Fruit fly (Drosophila melanogaster) whole organism, embryonic: ENCODE data around the gene stv.

ENCODE experiments used
- Bdp1 ChIP-seq: fragments of 200-800 bp; sonication (Bioruptor generic); optimal IDR thresholded peaks from 3 replicates; lab custom pipeline; 2016; ENCODE audit warnings: missing biosample characterization, missing genetic modification characterization
- C15 ChIP-seq: fragments of 200-800 bp; sonication (Bioruptor generic); IDR thresholded peaks from 3 replicates; pipeline ENCODE4 v1.3.6; 2022; ENCODE audit warnings: missing biosample characterization, missing genetic modification characterization
- CG10267 ChIP-seq: fragments of 200-800 bp; sonication (Bioruptor generic); optimal IDR thresholded peaks from 2 replicates; lab custom pipeline; 2018; ENCODE audit warnings: missing biosample characterization, mild to moderate bottlenecking, missing genetic modification characterization, moderate library complexity
- CG10959 ChIP-seq: fragments of 200-800 bp; sonication (Bioruptor generic); IDR thresholded peaks from 2 replicates; pipeline ENCODE4 v1.3.6; 2022; ENCODE audit warnings: missing biosample characterization, missing genetic modification characterization
- CG11456 ChIP-seq: fragments of 200-800 bp; sonication (Bioruptor generic); IDR thresholded peaks from 3 replicates; pipeline ENCODE4 v1.3.6; 2022; ENCODE audit warnings: missing biosample characterization, missing genetic modification characterization
- CG11504 ChIP-seq: fragments of 200-800 bp; sonication (Bioruptor generic); optimal IDR thresholded peaks from 3 replicates; lab custom pipeline; 2019; ENCODE audit warnings: missing biosample characterization, mild to moderate bottlenecking, missing genetic modification characterization, moderate library complexity
- CG13624 ChIP-seq: fragments of 200-800 bp; sonication (Bioruptor generic); optimal IDR thresholded peaks from 2 replicates; lab custom pipeline; 2016; ENCODE audit warnings: missing biosample characterization, missing genetic modification characterization
- CG14710 ChIP-seq: fragments of 200-800 bp; sonication (Bioruptor generic); optimal IDR thresholded peaks from 3 replicates; lab custom pipeline; 2019; ENCODE audit warnings: missing biosample characterization, mild to moderate bottlenecking, missing genetic modification characterization, moderate library complexity
- CG15073 ChIP-seq: fragments of 200-800 bp; sonication (Bioruptor generic); optimal IDR thresholded peaks from 2 replicates; lab custom pipeline; 2016; ENCODE audit warnings: missing biosample characterization, missing genetic modification characterization
- CG16813 ChIP-seq: fragments of 200-800 bp; sonication (Bioruptor generic); IDR thresholded peaks from 3 replicates; pipeline ENCODE4 v1.3.6; 2022; ENCODE audit warnings: missing biosample characterization, missing genetic modification characterization; ENCODE audit not compliant: partially characterized antibody
- CG2199 ChIP-seq: fragments of 200-800 bp; sonication (Bioruptor generic); IDR thresholded peaks from 3 replicates; pipeline ENCODE4 v1.3.6; 2022; ENCODE audit warnings: missing biosample characterization, missing genetic modification characterization
- CG2202 ChIP-seq: fragments of 200-800 bp; sonication (Bioruptor generic); optimal IDR thresholded peaks from 2 replicates; lab custom pipeline; 2018; ENCODE audit warnings: missing biosample characterization, mild to moderate bottlenecking, missing genetic modification characterization
- CG32532 ChIP-seq: fragments of 200-800 bp; sonication (Bioruptor generic); IDR thresholded peaks from 2 replicates; pipeline ENCODE4 v1.3.6; 2022; ENCODE audit warnings: missing biosample characterization, missing genetic modification characterization
- CG6791 ChIP-seq: fragments of 200-800 bp; sonication (Bioruptor generic); IDR thresholded peaks from 3 replicates; pipeline ENCODE4 v1.3.6; 2022; ENCODE audit warnings: missing biosample characterization, missing genetic modification characterization; ENCODE audit not compliant: partially characterized antibody
- CG8281 ChIP-seq: fragments of 200-800 bp; sonication (Bioruptor generic); optimal IDR thresholded peaks from 2 replicates; lab custom pipeline; 2018; ENCODE audit warnings: missing biosample characterization, mild to moderate bottlenecking, missing genetic modification characterization, moderate library complexity
- CG9727 ChIP-seq: fragments of 200-800 bp; sonication (Bioruptor generic); optimal IDR thresholded peaks from 3 replicates; lab custom pipeline; 2017; ENCODE audit warnings: missing biosample characterization, mild to moderate bottlenecking, missing genetic modification characterization
- Dip3 ChIP-seq: fragments of 200-800 bp; sonication (Bioruptor generic); optimal IDR thresholded peaks from 3 replicates; lab custom pipeline; 2016; ENCODE audit warnings: missing biosample characterization, missing genetic modification characterization
- Drgx ChIP-seq: fragments of 200-800 bp; sonication (Bioruptor generic); IDR thresholded peaks from 2 replicates; pipeline ENCODE4 v1.3.6; 2022; ENCODE audit warnings: missing biosample characterization, missing genetic modification characterization
- HLH4C ChIP-seq: fragments of 200-800 bp; sonication (Bioruptor generic); IDR thresholded peaks from 3 replicates; pipeline ENCODE4 v1.3.6; 2022; ENCODE audit warnings: missing biosample characterization, missing genetic modification characterization; ENCODE audit not compliant: partially characterized antibody
- HLHmδ ChIP-seq: fragments of 200-800 bp; sonication (Bioruptor generic); optimal IDR thresholded peaks from 2 replicates; lab custom pipeline; 2018; ENCODE audit warnings: missing biosample characterization, mild to moderate bottlenecking, missing genetic modification characterization, moderate library complexity
- HmgD ChIP-seq: fragments of 200-800 bp; sonication (Bioruptor generic); optimal IDR thresholded peaks from 3 replicates; lab custom pipeline; 2016; ENCODE audit warnings: missing biosample characterization, missing genetic modification characterization
- Nf-YA ChIP-seq: fragments of 200-800 bp; sonication (Bioruptor generic); IDR thresholded peaks from 2 replicates; pipeline ENCODE4 v1.3.6; 2022; ENCODE audit warnings: missing biosample characterization, missing genetic modification characterization
- Oli ChIP-seq: fragments of 200-800 bp; sonication (Bioruptor generic); optimal IDR thresholded peaks from 2 replicates; lab custom pipeline; 2018; ENCODE audit warnings: missing biosample characterization, mild to moderate bottlenecking, missing genetic modification characterization, moderate library complexity
- Sry-δ ChIP-seq: fragments of 200-800 bp; sonication (Bioruptor generic); optimal IDR thresholded peaks from 2 replicates; lab custom pipeline; 2016; ENCODE audit warnings: missing biosample characterization, missing genetic modification characterization
- YL-1 ChIP-seq: fragments of 200-800 bp; sonication (Bioruptor generic); optimal IDR thresholded peaks from 3 replicates; lab custom pipeline; 2017; ENCODE audit warnings: missing biosample characterization, mild to moderate bottlenecking, missing genetic modification characterization
- ara ChIP-seq: fragments of 200-800 bp; sonication (Bioruptor generic); IDR thresholded peaks from 2 replicates; pipeline ENCODE4 v1.3.6; 2022; ENCODE audit warnings: missing biosample characterization, missing genetic modification characterization
- bsh ChIP-seq, 2 experiments: fragments of 200-800 bp; sonication (Bioruptor generic); optimal IDR thresholded peaks; 2 replicates each; lab custom pipeline; 2017 to 2018; ENCODE audit warnings: mild to moderate bottlenecking in 2 of 2, missing biosample characterization in 2 of 2, missing genetic modification characterization in 2 of 2, moderate library complexity in 1 of 2
- chinmo ChIP-seq: fragments of 200-800 bp; sonication (Bioruptor generic); IDR thresholded peaks from 4 replicates; pipeline ENCODE4 v1.3.6; 2022; ENCODE audit warnings: missing biosample characterization, missing genetic modification characterization; ENCODE audit not compliant: partially characterized antibody
- disco-r ChIP-seq: fragments of 200-800 bp; sonication (Bioruptor generic); optimal IDR thresholded peaks from 2 replicates; lab custom pipeline; 2016; ENCODE audit warnings: missing biosample characterization, missing genetic modification characterization
- dmrt11E ChIP-seq: fragments of 200-800 bp; sonication (Bioruptor generic); optimal IDR thresholded peaks from 3 replicates; lab custom pipeline; 2018; ENCODE audit warnings: missing biosample characterization, mild to moderate bottlenecking, missing genetic modification characterization, moderate library complexity
- grn ChIP-seq: fragments of 200-800 bp; sonication (Bioruptor generic); optimal IDR thresholded peaks from 3 replicates; lab custom pipeline; 2017; ENCODE audit warnings: missing biosample characterization, missing genetic modification characterization
- her ChIP-seq: fragments of 200-800 bp; sonication (Bioruptor generic); optimal IDR thresholded peaks from 2 replicates; lab custom pipeline; 2016; ENCODE audit warnings: missing biosample characterization, missing genetic modification characterization
- ken ChIP-seq: fragments of 200-800 bp; sonication (Bioruptor generic); IDR thresholded peaks from 3 replicates; pipeline ENCODE4 v1.3.6; 2022; ENCODE audit warnings: missing biosample characterization, missing genetic modification characterization
- luna ChIP-seq: fragments of 200-800 bp; sonication (Bioruptor generic); optimal IDR thresholded peaks from 2 replicates; lab custom pipeline; 2016; ENCODE audit warnings: missing biosample characterization, missing genetic modification characterization
- maf-S ChIP-seq: fragments of 200-800 bp; sonication (Bioruptor generic); optimal IDR thresholded peaks from 2 replicates; lab custom pipeline; 2016; ENCODE audit warnings: missing biosample characterization, missing genetic modification characterization
- nerfin-2 ChIP-seq: fragments of 200-800 bp; sonication (Bioruptor generic); IDR thresholded peaks from 2 replicates; pipeline ENCODE4 v1.3.6; 2022; ENCODE audit warnings: missing biosample characterization, missing genetic modification characterization; ENCODE audit not compliant: partially characterized antibody
- nom ChIP-seq: fragments of 200-800 bp; sonication (Bioruptor generic); optimal IDR thresholded peaks from 2 replicates; lab custom pipeline; 2017; ENCODE audit warnings: missing biosample characterization, missing genetic modification characterization, mild to moderate bottlenecking, moderate library complexity, missing genetic modification reagents
- pan ChIP-seq, 4 experiments: fragments of >200 bp in 3 of 4; fragments of 200-800 bp in 1 of 4; sonication (Bioruptor generic) in 1 of 4; optimal IDR thresholded peaks in 3 of 4; IDR thresholded peaks in 1 of 4; 2 replicates each; pipeline versions ENCODE4 v1.3.6 to Lab custom; 2017 to 2022; ENCODE audit warnings: missing biosample characterization in 2 of 4, missing genetic modification characterization in 2 of 4, mixed read lengths in 1 of 4
- pzg ChIP-seq: fragments of 200-800 bp; sonication (Bioruptor generic); optimal IDR thresholded peaks from 3 replicates; lab custom pipeline; 2018; ENCODE audit warnings: missing biosample characterization, mild to moderate bottlenecking, missing genetic modification characterization, moderate library complexity
- row ChIP-seq: fragments of 200-800 bp; sonication (Bioruptor generic); IDR thresholded peaks from 3 replicates; pipeline ENCODE4 v1.3.6; 2022; ENCODE audit warnings: missing biosample characterization, missing genetic modification characterization
- sima ChIP-seq: fragments of 200-800 bp; sonication (Bioruptor generic); optimal IDR thresholded peaks from 2 replicates; lab custom pipeline; 2016; ENCODE audit warnings: missing biosample characterization, missing genetic modification characterization
- sqz ChIP-seq: fragments of 200-800 bp; sonication (Bioruptor generic); optimal IDR thresholded peaks from 3 replicates; lab custom pipeline; 2018; ENCODE audit warnings: missing biosample characterization, mild to moderate bottlenecking, missing genetic modification characterization
- sug ChIP-seq: fragments of 200-800 bp; optimal IDR thresholded peaks from 2 replicates; lab custom pipeline; 2019; ENCODE audit warnings: missing biosample characterization, mild to moderate bottlenecking, missing genetic modification characterization, moderate library complexity
- toy ChIP-seq: fragments of 200-800 bp; sonication (Bioruptor generic); IDR thresholded peaks from 2 replicates; pipeline ENCODE4 v1.3.6; 2022; ENCODE audit warnings: missing biosample characterization, missing genetic modification characterization
- ttk ChIP-seq: fragments of 200-800 bp; sonication (Bioruptor generic); IDR thresholded peaks from 2 replicates; pipeline ENCODE4 v2.1.2; 2022; ENCODE audit warnings: missing biosample characterization, missing genetic modification characterization
- wdn ChIP-seq: fragments of 200-800 bp; sonication (Bioruptor generic); IDR thresholded peaks from 2 replicates; pipeline ENCODE4 v1.3.6; 2022; ENCODE audit warnings: missing biosample characterization, missing genetic modification characterization
- yki ChIP-seq: fragments of >200 bp; optimal IDR thresholded peaks from 3 replicates; lab custom pipeline; 2018
- zf30C ChIP-seq: fragments of 200-800 bp; sonication (Bioruptor generic); optimal IDR thresholded peaks from 3 replicates; lab custom pipeline; 2018; ENCODE audit warnings: missing biosample characterization, mild to moderate bottlenecking, missing genetic modification characterization

The stv gene

dm6 chr3L:13499932-13500719 is 22.8 kb downstream of the stv start (continued):
- TF ChIP-seq chinmo (GFP tag; lab: Robert Waterston, UW) = peak; percentile 60; the same call in 1 of the 4 replicates
- TF ChIP-seq C15 (GFP tag; lab: Robert Waterston, UW) = no peak
- no peak for TF ChIP-seq sqz (GFP tag; lab: Kevin White, UChicago)
- no peak for TF ChIP-seq Oli (tag; lab: Kevin White, UChicago)
- TF ChIP-seq bsh (GFP tag; optimal IDR thresholded peaks at IDR 0.05; lab: Kevin White, UChicago) = peak in 1 of 2 experiments; percentile 48
- TF ChIP-seq Bdp1 = no peak
- TF ChIP-seq CG9727 = no peak
- TF ChIP-seq sug (tag; lab: Kevin White, UChicago) = no peak
- no peak for TF ChIP-seq her
- TF ChIP-seq CG11504 (tag; lab: Kevin White, UChicago) = no peak
- TF ChIP-seq ara (GFP tag; lab: Robert Waterston, UW) = no peak
- peak; percentile 89 for TF ChIP-seq nom (GFP tag; lab: Kevin White, UChicago)
- no peak for TF ChIP-seq CG13624 (GFP tag; lab: Kevin White, UChicago)
- no peak for TF ChIP-seq CG10959 (GFP tag; lab: Robert Waterston, UW)
- TF ChIP-seq pan (optimal IDR thresholded peaks at IDR 0.05; lab: Kevin White, UChicago) = no peak
- no peak for TF ChIP-seq pan (GFP tag; optimal IDR thresholded peaks at IDR 0.05 in 1 of 2, IDR thresholded peaks at IDR 0.05 in 1 of 2)
- TF ChIP-seq toy = no peak
- no peak for TF ChIP-seq grn (GFP tag; lab: Kevin White, UChicago)
- no peak for TF ChIP-seq dmrt11E (tag; lab: Kevin White, UChicago)
- no peak for TF ChIP-seq HmgD (GFP tag; lab: Kevin White, UChicago)
- peak; percentile 81 for TF ChIP-seq zf30C (GFP tag; lab: Kevin White, UChicago)
- TF ChIP-seq Nf-YA (GFP tag; lab: Robert Waterston, UW) = no peak
- TF ChIP-seq wdn (GFP tag; lab: Robert Waterston, UW) = no peak
- TF ChIP-seq CG32532 (GFP tag; lab: Robert Waterston, UW) = 0 out of 2 replicates have a peak, but pooled peaks have one; percentile 22
- no peak for TF ChIP-seq yki (lab: Kevin White, UChicago)
- 0 out of 3 replicates have a peak, but pooled peaks have one; percentile 18 for TF ChIP-seq CG11456 (GFP tag; lab: Robert Waterston, UW)
- TF ChIP-seq CG16813 (GFP tag; lab: Robert Waterston, UW) = no peak
- TF ChIP-seq Drgx = peak; percentile 84
- TF ChIP-seq Sry-δ (GFP tag; lab: Kevin White, UChicago) = no peak
- TF ChIP-seq sima (GFP tag; lab: Kevin White, UChicago) = no peak
- no peak for TF ChIP-seq CG2202 (tag; lab: Kevin White, UChicago)
- no peak for TF ChIP-seq ken (GFP tag; lab: Robert Waterston, UW)
- TF ChIP-seq row (GFP tag; lab: Robert Waterston, UW) = 0 out of 3 replicates have a peak, but pooled peaks have one; percentile 7
- no peak for TF ChIP-seq disco-r (GFP tag; lab: Kevin White, UChicago)
- TF ChIP-seq nerfin-2 (GFP tag; lab: Robert Waterston, UW) = no peak
- TF ChIP-seq CG14710 (tag; lab: Kevin White, UChicago) = no peak
- no peak for TF ChIP-seq Dip3 (GFP tag; lab: Kevin White, UChicago)
- no peak for TF ChIP-seq CG15073 (GFP tag; lab: Kevin White, UChicago)

DNA sequence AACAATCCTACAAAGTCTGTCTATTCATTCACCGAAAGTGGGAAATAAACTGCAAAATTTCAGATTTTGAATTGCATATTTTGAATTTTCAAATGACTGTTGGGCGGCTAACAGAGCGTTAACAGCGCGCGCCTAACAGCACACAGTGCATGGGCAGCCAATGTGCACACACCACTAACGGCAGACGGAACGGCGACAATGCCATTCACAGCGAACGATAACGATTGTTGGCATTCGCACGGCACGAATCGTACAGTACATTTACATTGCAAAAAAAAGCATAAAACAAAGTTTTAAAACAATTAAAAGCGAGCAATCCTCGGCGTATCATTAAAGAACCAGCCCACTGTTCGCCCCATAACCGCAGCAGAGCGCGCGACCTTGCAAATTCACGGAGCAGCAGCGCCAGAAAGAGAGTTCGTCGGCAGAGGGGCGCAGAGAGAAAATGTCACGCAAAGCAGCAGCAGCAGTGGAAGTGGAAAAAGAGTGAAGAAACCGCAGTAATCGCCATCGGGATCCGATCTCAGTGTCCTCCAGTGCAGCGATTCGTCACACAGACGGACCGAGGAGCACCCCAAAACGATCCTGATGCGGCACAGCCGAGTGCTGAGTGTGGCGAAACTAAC is 25.3 kb downstream of the stv start, which contains the start of gene Spt20:
TSS of gene Spt20 (plus strand) at position 224 of the 626 bp plus-strand sequence.
- no peak for TF ChIP-seq ttk
- TF ChIP-seq HLHmδ = peak; percentile 66
- no peak for TF ChIP-seq CG10959 (GFP tag; lab: Robert Waterston, UW)
- TF ChIP-seq CG10267 (tag; lab: Kevin White, UChicago) = no peak
- TF ChIP-seq maf-S (GFP tag; lab: Kevin White, UChicago) = no peak
- TF ChIP-seq CG2199 = no peak
- TF ChIP-seq luna (GFP tag; lab: Kevin White, UChicago) = no peak
- TF ChIP-seq CG8281 (tag; lab: Kevin White, UChicago) = no peak
- peak; percentile 57 for TF ChIP-seq Sry-δ (GFP tag; lab: Kevin White, UChicago)
- peak; percentile 93 for TF ChIP-seq YL-1
- peak; percentile 97 for TF ChIP-seq pzg (GFP tag; lab: Kevin White, UChicago)
- peak; percentile 56; the same call in 1 of the 3 replicates for TF ChIP-seq CG6791
- 0 out of 3 replicates have a peak, but pooled peaks have one; percentile 32 for TF ChIP-seq HLH4C (GFP tag; lab: Robert Waterston, UW)
